Worm (Caenorhabditis elegans): Measurements from ENCODE around the gene C49H3.4.

Gene C49H3.4

DNA sequence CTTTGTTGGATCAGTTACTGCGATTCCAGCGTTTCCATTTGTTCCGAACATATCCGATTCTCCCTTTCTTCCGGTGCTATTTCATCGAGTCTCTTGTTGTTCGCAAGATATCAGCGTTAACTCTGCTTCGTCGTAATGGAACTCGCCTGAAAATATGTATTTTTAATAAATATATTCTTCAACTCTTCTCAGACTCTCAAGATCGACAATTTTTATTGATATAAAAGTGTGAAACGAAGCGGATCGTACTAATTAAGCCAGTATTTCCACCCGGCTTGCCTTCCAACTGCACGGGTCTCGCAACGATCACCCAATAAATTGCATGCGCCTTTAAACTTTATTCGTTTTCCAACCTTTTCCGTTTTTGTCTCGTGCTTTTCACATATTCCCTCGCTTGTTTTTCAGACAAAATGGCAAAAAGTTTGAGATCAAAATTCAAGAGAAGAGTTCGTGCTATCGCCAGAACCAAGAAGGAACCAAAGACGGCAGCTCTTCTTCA, 8.9 kb downstream of the C49H3.4 start, which contains the start of the genes xpo-3 and C49H3.3:
Gene xpo-3, minus strand, starts transcription at position 51 of the 499 bp plus-strand sequence.
Gene C49H3.3, plus strand, starts transcription at position 369 of the 499 bp plus-strand sequence.
- peak; percentile 14 for TF ChIP-seq ceh-31 (tag; optimal IDR thresholded peaks at IDR 0.05)
- no peak for TF ChIP-seq che-1 (tag; optimal IDR thresholded peaks at IDR 0.05)
- TF ChIP-seq hlh-30 (tag; optimal IDR thresholded peaks at IDR 0.05; ENCODE audit: insufficient read depth), result peak; percentile 3
- peak; percentile 51 for TF ChIP-seq unc-42 (tag; optimal IDR thresholded peaks at IDR 0.05)
- no peak for TF ChIP-seq hlh-6 (tag; optimal IDR thresholded peaks at IDR 0.05)

DNA sequence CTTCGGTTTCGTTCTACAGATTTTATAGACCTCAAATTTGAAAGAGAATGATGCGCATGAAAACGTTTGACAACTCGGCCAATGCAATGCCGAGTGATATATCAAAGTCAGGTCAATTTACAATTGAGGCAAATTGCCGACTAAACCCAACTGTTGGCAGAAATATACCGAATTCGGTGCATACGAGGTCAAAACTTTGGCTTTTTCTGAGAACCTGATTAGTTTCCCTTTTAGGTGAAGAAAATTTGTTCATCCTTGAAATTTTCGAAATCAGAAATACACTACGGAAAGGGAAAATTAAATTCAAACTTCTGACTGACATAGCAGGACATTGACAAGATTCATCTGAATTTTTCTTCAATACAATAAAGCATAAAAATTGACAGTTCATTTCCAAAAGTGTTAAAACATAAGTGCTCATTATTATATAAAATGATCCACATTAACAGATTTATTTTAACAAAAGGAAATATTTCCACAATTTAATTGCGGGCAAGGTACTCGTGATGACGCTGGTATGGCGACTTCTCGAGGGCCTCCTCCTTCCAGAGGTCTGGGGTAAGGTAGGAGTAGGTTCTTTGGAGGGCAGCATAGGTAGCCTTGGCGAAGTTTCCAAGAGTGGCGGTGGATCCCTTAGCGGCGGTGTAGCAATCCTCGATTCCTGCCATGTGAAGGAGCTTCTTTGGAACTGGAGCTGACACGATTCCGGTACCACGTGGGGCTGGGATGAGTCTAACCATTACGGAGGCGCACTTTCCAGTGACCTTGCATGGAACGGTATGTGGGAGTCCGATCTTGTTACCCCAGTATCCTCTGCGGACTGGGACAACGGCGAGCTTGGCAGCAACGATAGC, 10.1 kb downstream of the C49H3.4 start:
- TF ChIP-seq ama-1 (optimal IDR thresholded peaks at IDR 0.05), result peak; percentile 9
- TF ChIP-seq dve-1 (tag; optimal IDR thresholded peaks at IDR 0.05), result no peak
- TF ChIP-seq dmd-4 (tag; optimal IDR thresholded peaks at IDR 0.05; ENCODE audit: borderline replicate concordance), result no peak
- no peak for TF ChIP-seq pha-4 (tag; optimal IDR thresholded peaks at IDR 0.05)
- TF ChIP-seq elt-4 (tag; optimal IDR thresholded peaks at IDR 0.05), result peak; percentile 51

DNA sequence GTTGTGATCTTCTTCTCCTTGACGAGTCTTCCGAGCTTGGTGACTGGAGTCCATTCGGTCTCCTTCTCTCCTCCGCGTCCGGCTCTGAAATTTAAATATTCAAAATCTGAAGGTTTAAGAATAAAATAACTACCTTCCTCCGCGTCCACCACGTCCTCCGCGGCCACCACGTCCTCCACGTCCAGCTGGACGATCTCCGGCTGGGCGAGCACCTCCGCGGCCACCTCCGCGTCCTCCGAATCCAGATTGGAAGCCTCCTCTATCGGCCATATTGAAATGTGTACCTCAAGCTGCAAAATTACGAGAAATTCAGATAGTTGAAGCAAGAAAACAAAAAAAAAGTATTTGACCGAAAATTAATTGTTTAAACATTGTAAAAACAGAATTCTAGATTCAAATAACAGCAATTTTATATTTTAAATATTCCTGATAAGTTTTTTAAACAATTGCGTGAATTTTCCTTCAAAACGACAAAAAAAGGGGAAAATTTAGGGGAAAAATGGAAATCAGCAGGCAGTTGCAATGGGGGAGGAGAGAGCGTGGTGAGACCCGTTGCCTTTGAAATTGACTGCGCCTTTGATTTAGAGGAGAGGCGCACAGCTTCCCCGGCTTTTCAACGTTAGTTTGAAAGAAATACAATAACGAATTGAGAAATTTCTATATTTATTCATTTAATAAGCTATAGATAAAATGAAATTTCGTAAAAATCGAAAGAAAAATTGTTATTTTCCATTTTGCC, 11.2 kb downstream of the C49H3.4 start, which contains the start of gene rps-2:
Gene rps-2, minus strand, starts transcription at position 290 of the 739 bp plus-strand sequence.
- TF ChIP-seq nhr-11 (tag; optimal IDR thresholded peaks at IDR 0.05) (no peak), pag-3 (tag; optimal IDR thresholded peaks at IDR 0.05; ENCODE audit: borderline replicate concordance) (no peak), nfya-1 (tag; optimal IDR thresholded peaks at IDR 0.05) (peak; percentile 11), ceh-6 (GFP tag; optimal IDR thresholded peaks at IDR 0.05) (no peak), ceh-45 (GFP tag; IDR thresholded peaks at IDR 0.05) (no peak)

DNA sequence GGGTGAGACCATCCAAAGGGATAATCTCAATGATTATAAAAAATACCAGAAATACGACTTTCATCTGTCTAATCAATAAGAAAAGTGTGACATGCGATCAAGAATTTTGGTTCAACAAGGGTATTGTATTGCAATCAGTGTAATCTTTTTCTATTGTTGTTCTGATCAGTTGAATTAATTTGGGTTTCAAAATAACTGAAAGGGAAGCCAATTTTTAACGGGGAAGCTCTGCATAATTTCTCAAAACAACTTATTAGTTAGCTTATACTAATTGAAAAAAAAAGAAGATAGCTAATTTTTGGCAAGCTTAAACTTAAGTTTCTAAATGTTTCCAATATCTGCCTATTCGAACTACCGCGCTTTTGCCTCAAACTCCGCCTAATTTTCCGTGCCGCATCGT, 12.1 kb downstream of the C49H3.4 start, which contains the start of gene C49H3.12:
Gene C49H3.12, minus strand, starts transcription at position 101 of the 400 bp plus-strand sequence.
- TF ChIP-seq unc-42 (tag; optimal IDR thresholded peaks at IDR 0.05) (no peak), nhr-232 (tag; optimal IDR thresholded peaks at IDR 0.05) (no peak), ceh-6 (GFP tag; optimal IDR thresholded peaks at IDR 0.05) (no peak), ceh-14 (tag; optimal IDR thresholded peaks at IDR 0.05) (no peak), C38D4.7 (GFP tag; optimal IDR thresholded peaks at IDR 0.05) (no peak), pha-2 (tag; optimal IDR thresholded peaks at IDR 0.05) (no peak), K02D7.2 (tag; optimal IDR thresholded peaks at IDR 0.05) (no peak), ceh-19 (GFP tag; optimal IDR thresholded peaks at IDR 0.05) (no peak), ceh-45 (GFP tag; IDR thresholded peaks at IDR 0.05) (no peak), elt-2 (tag; optimal IDR thresholded peaks at IDR 0.05) (no peak), ceh-48 (tag; optimal IDR thresholded peaks at IDR 0.05) (no peak)

DNA sequence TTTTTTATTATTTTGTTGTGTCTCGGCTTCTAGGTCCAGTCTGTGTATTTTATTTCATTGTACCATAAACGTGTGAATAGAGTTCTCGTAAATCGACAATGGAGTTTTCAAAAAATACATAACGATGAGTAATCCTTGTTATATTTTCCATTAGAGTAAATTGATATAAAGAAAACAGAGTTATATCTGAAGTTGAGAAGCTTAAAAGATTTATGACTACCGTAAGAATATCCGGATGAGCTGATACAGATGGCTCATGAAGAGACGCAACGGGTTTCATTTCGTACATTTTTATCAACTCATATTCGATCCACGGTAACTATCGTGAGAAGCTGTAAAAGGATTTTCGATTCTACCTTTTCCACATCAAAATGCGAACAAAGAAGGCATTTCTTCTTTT, 12.8 kb downstream of the C49H3.4 start, which contains the start of gene gcy-8:
Gene gcy-8, plus strand, starts transcription at position 301 of the 400 bp plus-strand sequence.
- TF ChIP-seq ceh-2 (tag; optimal IDR thresholded peaks at IDR 0.05) (no peak), unc-86 (tag; optimal IDR thresholded peaks at IDR 0.05) (no peak), hlh-30 (tag; optimal IDR thresholded peaks at IDR 0.05; ENCODE audit: insufficient read depth) (no peak), unc-55 (GFP tag; optimal IDR thresholded peaks at IDR 0.05) (no peak), pros-1 (tag; optimal IDR thresholded peaks at IDR 0.05) (no peak), dve-1 (tag; optimal IDR thresholded peaks at IDR 0.05) (no peak), dmd-4 (tag; optimal IDR thresholded peaks at IDR 0.05; ENCODE audit: borderline replicate concordance) (no peak)

DNA sequence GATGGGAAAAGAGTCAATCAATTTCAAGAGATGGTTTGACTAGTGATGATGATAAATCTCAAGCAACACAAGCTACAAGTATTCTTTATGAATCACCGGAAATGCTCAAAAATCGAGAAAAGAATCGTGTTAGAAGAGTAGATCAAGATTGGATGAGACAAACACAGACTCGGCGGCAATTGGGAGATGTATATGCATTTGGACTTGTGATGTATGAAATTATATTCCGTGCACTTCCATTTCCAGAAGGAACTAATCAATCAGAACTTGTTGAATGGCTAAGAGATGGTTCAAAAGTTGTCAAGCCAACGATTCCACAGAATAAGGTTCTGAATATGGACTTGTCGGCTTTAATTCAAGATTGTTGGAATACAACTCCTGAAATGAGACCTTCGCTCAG, 16.8 kb downstream of the C49H3.4 start:
- TF ChIP-seq hlh-8 (tag; optimal IDR thresholded peaks at IDR 0.05), result no peak
